Fruit fly (Drosophila melanogaster) whole organism, wandering third instar larva: ENCODE data around the gene CG44836.

Source experiments
- CrebA ChIP-seq: fragments of 200-800 bp; sonication (Bioruptor generic); optimal IDR thresholded peaks from 2 replicates; lab custom pipeline; 2016; ENCODE audit warnings: missing biosample characterization, mild to moderate bottlenecking, missing genetic modification characterization, borderline replicate concordance
- h ChIP-seq: fragments of 200-800 bp; sonication (Bioruptor generic); optimal IDR thresholded peaks from 3 replicates; lab custom pipeline; 2016; ENCODE audit warnings: missing biosample characterization, mild to moderate bottlenecking, missing genetic modification characterization

dm6 chr3L:16419059-16419773 is 19.1 kb upstream of the CG44836 start, which contains the start of the genes TyrRS and CG33158:
- TF ChIP-seq h (no peak), CrebA (GFP tag; lab: Kevin White, UChicago) (no peak)
